Worm (Caenorhabditis elegans): ENCODE data around the gene R148.7.

DNA sequence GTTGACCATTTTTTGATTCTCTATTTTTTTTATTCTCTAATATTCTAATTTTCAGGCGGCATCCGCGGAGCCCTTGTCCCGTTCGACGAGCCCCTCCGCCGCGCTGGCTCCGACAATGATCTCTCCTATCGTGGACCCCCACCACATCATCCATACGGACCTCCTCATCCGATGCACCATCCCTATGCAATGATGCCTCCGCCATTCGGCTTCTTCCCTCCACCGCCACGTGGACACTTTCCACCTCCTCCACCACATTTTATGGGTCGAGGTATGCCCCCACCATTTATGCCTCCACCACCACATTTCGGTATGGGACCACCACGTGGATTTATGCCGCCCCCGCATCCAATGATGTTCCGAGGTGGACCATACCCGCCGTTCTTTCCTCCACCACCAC, 28.9 kb downstream of the R148.7 start:
- no peak for TF ChIP-seq ceh-88 (GFP tag; IDR thresholded peaks at IDR 0.05)
- no peak for TF ChIP-seq nhr-11 (tag; optimal IDR thresholded peaks at IDR 0.05)
- no peak for TF ChIP-seq fkh-10 (GFP tag; optimal IDR thresholded peaks at IDR 0.05)
- TF ChIP-seq aha-1 (tag; optimal IDR thresholded peaks at IDR 0.05): no peak
- no peak for TF ChIP-seq zag-1 (tag; optimal IDR thresholded peaks at IDR 0.05)
- no peak for TF ChIP-seq nhr-20 (tag; optimal IDR thresholded peaks at IDR 0.05)
- TF ChIP-seq snpc-4 (tag; optimal IDR thresholded peaks at IDR 0.05): no peak
- no peak for TF ChIP-seq aly-2 (tag; optimal IDR thresholded peaks at IDR 0.05)
- no peak for TF ChIP-seq nhr-12 (tag; optimal IDR thresholded peaks at IDR 0.05)
- no peak for TF ChIP-seq ztf-11 (tag; optimal IDR thresholded peaks at IDR 0.05)
- TF ChIP-seq mdl-1 (tag; optimal IDR thresholded peaks at IDR 0.05): no peak
- TF ChIP-seq blmp-1 (tag; optimal IDR thresholded peaks at IDR 0.05): no peak
- TF ChIP-seq ztf-4 (tag; optimal IDR thresholded peaks at IDR 0.05): no peak
